Worm (Caenorhabditis elegans) whole organism, late embryonic: ENCODE data around the gene T01C3.3.

Experiments used
- C08G9.2 ChIP-seq: sonication (generic microtip); optimal IDR thresholded peaks from 2 replicates; lab custom pipeline; 2016; ENCODE audit warnings: mild to moderate bottlenecking, missing genetic modification characterization, moderate library complexity, missing compliant biosample characterization
- F13H6.1 ChIP-seq: sonication (generic microtip); optimal IDR thresholded peaks from 2 replicates; lab custom pipeline; 2016; ENCODE audit warnings: missing genetic modification characterization, missing compliant biosample characterization
- K09A11.1 ChIP-seq: sonication (generic microtip); optimal IDR thresholded peaks from 2 replicates; lab custom pipeline; 2017; ENCODE audit warnings: antibody characterized with exemption, mild to moderate bottlenecking, missing genetic modification characterization, missing compliant biosample characterization; ENCODE audit not compliant: insufficient read depth
- T23F11.4 ChIP-seq: fragments of 200-800 bp; sonication (Bioruptor generic); optimal IDR thresholded peaks from 2 replicates; lab custom pipeline; 2018; ENCODE audit warnings: mild to moderate bottlenecking, missing genetic modification characterization, missing compliant biosample characterization
- Y22D7AL.16 ChIP-seq: sonication (generic microtip); optimal IDR thresholded peaks from 2 replicates; lab custom pipeline; 2016; ENCODE audit warnings: missing genetic modification characterization, missing compliant biosample characterization
- ahr-1 ChIP-seq: sonication (generic microtip); optimal IDR thresholded peaks from 2 replicates; lab custom pipeline; 2016; ENCODE audit warnings: missing genetic modification characterization, missing compliant biosample characterization
- ama-1 ChIP-seq: fragments of 150-350 bp; optimal IDR thresholded peaks from 2 replicates; lab custom pipeline; 2014
- ceh-14 ChIP-seq: sonication (generic microtip); optimal IDR thresholded peaks from 2 replicates; lab custom pipeline; 2016; ENCODE audit warnings: missing genotype, missing genetic modification characterization, missing compliant biosample characterization
- ceh-22 ChIP-seq: sonication (generic microtip); optimal IDR thresholded peaks from 2 replicates; lab custom pipeline; 2017; ENCODE audit warnings: missing biosample characterization, missing genetic modification characterization
- ceh-31 ChIP-seq: sonication (generic microtip); optimal IDR thresholded peaks from 2 replicates; lab custom pipeline; 2016; ENCODE audit warnings: missing genetic modification characterization, missing compliant biosample characterization
- ceh-6 ChIP-seq: fragments of 200-800 bp; sonication (Bioruptor generic); optimal IDR thresholded peaks from 2 replicates; lab custom pipeline; 2018; ENCODE audit warnings: mild to moderate bottlenecking, missing genetic modification characterization, missing compliant biosample characterization
- che-1 ChIP-seq: sonication (generic microtip); optimal IDR thresholded peaks from 2 replicates; lab custom pipeline; 2016; ENCODE audit warnings: mild to moderate bottlenecking, missing genetic modification characterization, missing compliant biosample characterization
- dve-1 ChIP-seq: sonication (generic microtip); optimal IDR thresholded peaks from 2 replicates; lab custom pipeline; 2017; ENCODE audit warnings: antibody characterized with exemption, mild to moderate bottlenecking, missing genetic modification characterization, missing compliant biosample characterization
- elt-2 ChIP-seq: sonication (generic microtip); optimal IDR thresholded peaks from 2 replicates; lab custom pipeline; 2016; ENCODE audit warnings: missing genetic modification reagents, missing genetic modification characterization, missing compliant biosample characterization
- elt-4 ChIP-seq: sonication (generic microtip); optimal IDR thresholded peaks from 2 replicates; lab custom pipeline; 2016; ENCODE audit warnings: missing genetic modification characterization, missing compliant biosample characterization
- ets-4 ChIP-seq: sonication (generic microtip); optimal IDR thresholded peaks from 2 replicates; lab custom pipeline; 2016; ENCODE audit warnings: missing genetic modification characterization, missing compliant biosample characterization
- eyg-1 ChIP-seq: sonication (generic microtip); optimal IDR thresholded peaks from 2 replicates; lab custom pipeline; 2016; ENCODE audit warnings: missing genotype, missing genetic modification characterization, missing compliant biosample characterization
- fax-1 ChIP-seq: sonication (generic microtip); optimal IDR thresholded peaks from 2 replicates; lab custom pipeline; 2016; ENCODE audit warnings: missing genotype, missing genetic modification characterization, missing compliant biosample characterization
- fkh-10 ChIP-seq: fragments of 150-350 bp; optimal IDR thresholded peaks from 2 replicates; lab custom pipeline; 2014; ENCODE audit warnings: missing biosample characterization, missing genetic modification reagents, missing genetic modification characterization
- fkh-6 ChIP-seq: sonication (generic microtip); optimal IDR thresholded peaks from 2 replicates; lab custom pipeline; 2016; ENCODE audit warnings: missing genetic modification characterization, missing compliant biosample characterization
- gmeb-2 ChIP-seq: sonication (generic microtip); optimal IDR thresholded peaks from 2 replicates; lab custom pipeline; 2016; ENCODE audit warnings: missing genetic modification characterization, inconsistent platforms, missing compliant biosample characterization
- hlh-15 ChIP-seq: sonication (generic microtip); optimal IDR thresholded peaks from 2 replicates; lab custom pipeline; 2016; ENCODE audit warnings: missing genetic modification characterization, missing compliant biosample characterization
- hlh-6 ChIP-seq: sonication (generic microtip); optimal IDR thresholded peaks from 2 replicates; lab custom pipeline; 2016; ENCODE audit warnings: missing genotype, missing genetic modification characterization, missing compliant biosample characterization
- lim-6 ChIP-seq: sonication (generic microtip); optimal IDR thresholded peaks from 2 replicates; lab custom pipeline; 2016; ENCODE audit warnings: missing genetic modification characterization, missing compliant biosample characterization
- lin-11 ChIP-seq: fragments of 200-800 bp; sonication (Bioruptor generic); optimal IDR thresholded peaks from 2 replicates; lab custom pipeline; 2018; ENCODE audit warnings: mild to moderate bottlenecking, missing genetic modification characterization, missing compliant biosample characterization
- mec-3 ChIP-seq: sonication (generic microtip); optimal IDR thresholded peaks from 2 replicates; lab custom pipeline; 2016; ENCODE audit warnings: borderline replicate concordance, missing genetic modification characterization, missing compliant biosample characterization
- nfya-1 ChIP-seq: sonication (generic microtip); optimal IDR thresholded peaks from 2 replicates; lab custom pipeline; 2017; ENCODE audit warnings: missing genetic modification characterization, mild to moderate bottlenecking, missing compliant biosample characterization, antibody characterized with exemption, moderate library complexity
- nhr-11 ChIP-seq: fragments of 150-350 bp; optimal IDR thresholded peaks from 2 replicates; lab custom pipeline; 2014; ENCODE audit warnings: missing biosample characterization, missing genetic modification characterization
- nhr-232 ChIP-seq: sonication (generic microtip); optimal IDR thresholded peaks from 2 replicates; lab custom pipeline; 2016; ENCODE audit warnings: missing genetic modification characterization, missing compliant biosample characterization
- npax-4 ChIP-seq: sonication (generic microtip); optimal IDR thresholded peaks from 2 replicates; lab custom pipeline; 2016; ENCODE audit warnings: missing genetic modification characterization, missing compliant biosample characterization
- odd-2 ChIP-seq: sonication (generic microtip); optimal IDR thresholded peaks from 2 replicates; lab custom pipeline; 2017; ENCODE audit warnings: antibody characterized with exemption, mild to moderate bottlenecking, missing genetic modification characterization, missing compliant biosample characterization
- pros-1 ChIP-seq: fragments of 150-350 bp; optimal IDR thresholded peaks from 2 replicates; lab custom pipeline; 2014; ENCODE audit warnings: missing biosample characterization, missing genetic modification reagents, missing genetic modification characterization
- ref-2 ChIP-seq: sonication (generic microtip); optimal IDR thresholded peaks from 2 replicates; lab custom pipeline; 2016; ENCODE audit warnings: missing genetic modification characterization, missing compliant biosample characterization
- rnt-1 ChIP-seq: sonication (generic microtip); optimal IDR thresholded peaks from 2 replicates; lab custom pipeline; 2016; ENCODE audit warnings: missing genetic modification characterization, missing compliant biosample characterization
- sdc-2 ChIP-seq: sonication (generic microtip); optimal IDR thresholded peaks from 2 replicates; lab custom pipeline; 2016; ENCODE audit warnings: missing genotype, missing genetic modification characterization, missing compliant biosample characterization
- sox-2 ChIP-seq: fragments of 200-800 bp; sonication (Bioruptor generic); IDR thresholded peaks from 2 replicates; pipeline ENCODE4 v1.3.6; 2022; ENCODE audit warnings: missing genetic modification reagents, missing genetic modification characterization, missing compliant biosample characterization
- tbx-2 ChIP-seq: sonication (generic microtip); optimal IDR thresholded peaks from 2 replicates; lab custom pipeline; 2016; ENCODE audit warnings: missing genetic modification characterization, missing compliant biosample characterization
- tbx-7 ChIP-seq: sonication (generic microtip); optimal IDR thresholded peaks from 2 replicates; lab custom pipeline; 2016; ENCODE audit warnings: missing genotype, missing genetic modification characterization, missing compliant biosample characterization
- unc-42 ChIP-seq: sonication (generic microtip); optimal IDR thresholded peaks from 2 replicates; lab custom pipeline; 2016; ENCODE audit warnings: missing genotype, missing genetic modification characterization, missing compliant biosample characterization
- unc-55 ChIP-seq: sonication (generic microtip); optimal IDR thresholded peaks from 2 replicates; lab custom pipeline; 2017; ENCODE audit warnings: missing biosample characterization, missing genetic modification reagents, missing genetic modification characterization
- zip-5 ChIP-seq: sonication (generic microtip); optimal IDR thresholded peaks from 2 replicates; lab custom pipeline; 2016; ENCODE audit warnings: missing genetic modification characterization, missing compliant biosample characterization
- ztf-16 ChIP-seq: sonication (generic microtip); optimal IDR thresholded peaks from 2 replicates; lab custom pipeline; 2017; ENCODE audit warnings: missing genetic modification characterization, missing compliant biosample characterization

The T01C3.3 gene

DNA sequence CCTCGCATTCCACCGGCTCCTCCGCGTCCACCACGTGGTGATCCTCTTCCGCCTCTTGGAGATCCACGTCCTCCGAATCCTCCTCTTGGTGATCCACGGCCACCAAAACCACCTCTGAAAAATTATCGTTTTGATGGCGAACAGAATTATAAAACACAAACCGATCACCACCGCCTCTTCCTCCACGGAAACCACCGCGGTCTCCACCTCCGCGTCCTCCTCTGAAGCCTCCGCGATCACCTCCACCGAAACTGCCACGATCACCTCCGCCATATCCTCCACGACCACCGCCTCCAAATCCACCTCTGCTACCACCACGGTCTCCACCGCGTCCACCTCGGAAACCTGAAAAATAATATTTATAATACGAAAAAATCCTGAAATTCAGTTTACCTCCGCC lies 9.1 kb upstream of the T01C3.3 start:
- TF ChIP-seq ceh-14 (no peak), F13H6.1 (tag; lab: Kevin White, UChicago) (no peak), elt-2 (no peak), eyg-1 (tag; lab: Kevin White, UChicago) (no peak), fax-1 (tag; lab: Kevin White, UChicago) (no peak), lim-6 (no peak), nfya-1 (tag; lab: Kevin White, UChicago) (no peak), che-1 (tag; lab: Kevin White, UChicago) (no peak), fkh-10 (GFP tag; lab: Kevin White, UChicago) (no peak), elt-4 (tag; lab: Kevin White, UChicago) (no peak), odd-2 (tag; lab: Kevin White, UChicago) (no peak), sdc-2 (no peak), ceh-6 (no peak), ceh-31 (no peak), sox-2 (GFP tag; lab: Robert Waterston, UW) (no peak), pros-1 (no peak)
- TF ChIP-seq, all 69 proteins: peak for 0

DNA sequence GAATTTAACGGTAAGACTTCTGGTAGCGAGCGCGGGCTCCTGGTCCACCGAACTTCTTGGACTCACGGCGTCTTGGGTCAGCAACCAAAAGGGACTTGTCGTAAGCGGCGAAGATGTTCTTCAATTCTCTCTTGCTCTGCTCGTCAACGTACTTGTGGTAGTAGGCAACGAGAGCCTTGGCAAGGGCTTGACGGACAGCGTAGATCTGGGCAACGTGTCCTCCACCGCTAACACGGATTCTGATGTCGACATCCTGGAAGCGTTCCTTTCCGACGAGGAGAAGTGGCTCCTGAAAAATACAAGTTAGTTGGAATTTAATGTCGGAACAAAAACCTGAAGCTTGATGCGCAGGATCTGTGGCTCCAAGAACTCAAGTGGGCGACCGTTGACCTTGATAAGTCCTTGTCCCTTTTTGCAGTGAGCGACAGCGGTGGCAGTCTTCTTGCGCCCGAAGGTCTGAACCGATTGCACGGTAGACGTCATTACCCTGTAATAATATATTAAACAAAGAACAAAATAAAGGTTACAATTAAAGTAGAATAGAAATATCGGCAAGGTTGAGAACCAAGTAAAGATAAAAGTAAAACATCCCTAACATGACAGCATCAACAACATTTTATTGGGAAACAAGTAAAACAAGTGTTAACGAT lies 7.7 kb upstream of the T01C3.3 start, which contains the start of gene rps-16:
rps-16 (minus strand) TSS at position 487 of the 650 bp plus-strand sequence.
- TF ChIP-seq lim-6 (no peak), lin-11 (tag; lab: Kevin White, UChicago) (no peak), C08G9.2 (tag; lab: Kevin White, UChicago) (no peak), che-1 (tag; lab: Kevin White, UChicago) (no peak), ets-4 (tag; lab: Kevin White, UChicago) (no peak)

DNA sequence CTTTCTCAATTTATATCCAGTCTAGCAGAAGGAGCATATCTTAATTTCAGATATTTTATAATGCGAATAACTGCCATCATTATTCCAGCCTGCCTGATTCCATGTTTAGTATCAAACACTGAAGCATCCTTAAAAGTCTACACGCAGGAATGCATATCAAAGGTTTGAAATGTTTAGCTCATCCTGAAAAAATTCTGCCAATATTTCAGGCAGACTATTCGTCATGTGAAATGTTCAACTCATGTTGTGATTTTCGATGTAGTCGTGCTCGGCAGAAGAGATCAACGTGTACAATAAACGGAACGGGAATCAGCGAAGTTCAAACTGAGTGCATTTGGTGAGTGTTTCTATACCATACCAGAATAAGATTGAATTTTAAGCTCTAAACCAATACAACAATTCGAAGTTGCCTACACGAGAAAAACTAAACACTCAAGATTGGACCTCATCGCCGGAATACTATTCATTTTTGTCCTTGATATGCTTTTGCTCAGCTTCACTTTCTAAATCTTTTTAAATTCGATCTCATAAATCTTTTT lies 7.1 kb upstream of the T01C3.3 start, which contains the start of gene T01C3.11:
T01C3.11 (plus strand) TSS at position 51 of the 539 bp plus-strand sequence.
- TF ChIP-seq Y22D7AL.16 (tag; lab: Kevin White, UChicago), result no peak
- no peak for TF ChIP-seq hlh-6 (tag; lab: Kevin White, UChicago)

DNA sequence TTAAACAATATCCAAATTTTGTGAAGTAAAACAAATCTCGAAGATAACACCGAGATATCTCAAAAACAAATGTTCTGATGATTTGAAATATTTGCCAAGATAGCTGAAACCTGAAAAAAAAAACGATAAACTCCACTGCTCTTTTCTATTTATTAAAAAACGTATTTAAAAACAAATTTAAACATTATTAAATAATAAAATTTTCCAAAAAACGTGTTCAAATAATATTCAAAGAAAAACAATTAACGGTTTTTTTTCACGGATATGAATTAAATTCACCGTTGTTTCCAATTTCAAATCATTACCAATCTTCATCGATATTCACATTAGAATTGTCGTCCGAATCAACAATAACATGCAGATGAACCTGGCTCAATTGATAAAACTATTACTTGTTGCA lies 3.8 kb upstream of the T01C3.3 start, which contains the start of gene irld-14:
irld-14 (plus strand) TSS at position 301 of the 400 bp plus-strand sequence.
- TF ChIP-seq tbx-2 (tag; lab: Kevin White, UChicago) (no peak), eyg-1 (tag; lab: Kevin White, UChicago) (no peak), K09A11.1 (tag; lab: Kevin White, UChicago) (no peak), nfya-1 (tag; lab: Kevin White, UChicago) (no peak), hlh-15 (tag; lab: Kevin White, UChicago) (no peak), nhr-11 (no peak), ztf-16 (tag; lab: Kevin White, UChicago) (no peak), T23F11.4 (GFP tag; lab: Kevin White, UChicago) (no peak), sox-2 (GFP tag; lab: Robert Waterston, UW) (no peak), Y22D7AL.16 (tag; lab: Kevin White, UChicago) (no peak), unc-42 (no peak), gmeb-2 (tag; lab: Kevin White, UChicago) (no peak), tbx-7 (no peak), elt-2 (no peak), ama-1 (lab: Kevin White, UChicago) (no peak), fax-1 (tag; lab: Kevin White, UChicago) (no peak), npax-4 (no peak)

DNA sequence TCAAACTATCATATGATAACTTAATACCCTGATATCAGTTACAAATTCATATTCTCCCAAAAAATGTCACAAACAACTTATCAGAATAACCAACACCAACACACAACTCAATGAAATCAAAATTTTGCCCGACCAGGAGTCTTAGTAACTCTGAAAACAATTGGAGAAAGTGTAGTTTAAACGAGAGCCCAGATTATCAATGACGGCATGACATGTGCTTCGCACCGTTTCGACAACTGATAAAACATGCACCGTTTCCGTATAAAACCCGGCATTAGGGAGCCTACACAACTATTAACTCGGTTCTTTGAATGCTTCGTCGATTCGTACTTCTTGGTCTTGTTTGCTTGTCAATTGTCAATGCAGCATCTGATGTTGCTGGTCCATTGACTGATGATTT lies 1.1 kb upstream of the T01C3.3 start, which contains the start of gene fil-1:
fil-1 (plus strand) TSS at position 219 of the 400 bp plus-strand sequence.
- TF ChIP-seq unc-55 (GFP tag; lab: Kevin White, UChicago) (no peak), nhr-232 (tag; lab: Kevin White, UChicago) (no peak), dve-1 (tag; lab: Kevin White, UChicago) (no peak), T23F11.4 (GFP tag; lab: Kevin White, UChicago) (no peak), tbx-7 (no peak), mec-3 (tag; lab: Kevin White, UChicago) (no peak), ahr-1 (tag; lab: Kevin White, UChicago) (no peak), ceh-22 (tag; lab: Kevin White, UChicago) (no peak), elt-4 (tag; lab: Kevin White, UChicago) (no peak), K09A11.1 (tag; lab: Kevin White, UChicago) (no peak), odd-2 (tag; lab: Kevin White, UChicago) (no peak), ref-2 (tag; lab: Kevin White, UChicago) (no peak), pros-1 (no peak), rnt-1 (tag; lab: Kevin White, UChicago) (no peak), ama-1 (lab: Kevin White, UChicago) (no peak), zip-5 (no peak), fkh-6 (no peak), eyg-1 (tag; lab: Kevin White, UChicago) (no peak), gmeb-2 (tag; lab: Kevin White, UChicago) (no peak), ceh-31 (no peak)
